Worm (Caenorhabditis elegans): ENCODE results near the gene glb-14.

glb-14 gene

DNA sequence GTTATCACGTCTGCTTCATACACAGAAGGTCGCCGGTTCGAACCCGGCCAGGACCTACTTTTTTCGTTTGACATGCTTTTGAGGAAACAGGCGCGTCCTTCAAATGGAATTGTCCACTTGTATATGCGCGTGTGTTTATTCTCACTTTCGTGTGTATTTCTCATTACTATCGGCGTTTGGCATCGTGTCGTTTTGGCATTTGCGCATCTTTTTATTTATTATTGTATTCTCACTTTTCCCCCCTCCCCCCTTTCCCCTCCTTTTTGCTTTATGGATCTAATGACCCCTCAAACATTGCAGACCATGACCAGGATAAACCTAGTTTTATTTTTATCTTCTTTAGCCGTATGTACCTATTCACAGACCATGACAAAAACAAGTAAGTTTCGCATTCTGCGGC is 27.4 kb downstream of the glb-14 start, which contains the start of gene F21A3.3:
F21A3.3 (plus strand) TSS at position 301 of the 400 bp plus-strand sequence.
- TF ChIP-seq pqm-1 (tag; optimal IDR thresholded peaks at IDR 0.05), result no peak
- TF ChIP-seq pha-4 (tag; optimal IDR thresholded peaks at IDR 0.05), result no peak

DNA sequence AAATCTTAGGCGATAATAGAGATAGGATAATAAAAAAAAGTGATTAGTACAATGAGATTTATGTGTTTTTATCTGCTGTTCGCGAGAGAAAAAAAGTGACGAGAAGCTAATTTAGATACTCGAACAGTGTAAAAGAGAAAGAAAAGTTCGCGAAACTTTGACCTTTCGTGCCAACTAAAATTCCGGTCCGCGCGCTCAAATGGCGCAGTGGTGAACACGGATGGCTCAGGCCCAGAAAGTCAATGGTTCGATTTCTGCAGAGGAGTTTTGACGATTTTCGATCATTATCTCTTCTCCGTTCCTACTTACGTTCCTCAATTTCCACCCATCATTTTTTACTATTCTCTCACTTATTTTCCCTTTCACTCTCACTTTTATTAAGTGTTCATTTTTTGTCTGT is 28.3 kb downstream of the glb-14 start:
- no peak for TF ChIP-seq lin-15B (tag; optimal IDR thresholded peaks at IDR 0.05)
- TF ChIP-seq nhr-11 (tag; optimal IDR thresholded peaks at IDR 0.05), result no peak
- TF ChIP-seq eor-1 (tag; optimal IDR thresholded peaks at IDR 0.05), result no peak
- no peak for TF ChIP-seq nhr-67 (tag; optimal IDR thresholded peaks at IDR 0.05)
- no peak for TF ChIP-seq tbx-2 (tag; optimal IDR thresholded peaks at IDR 0.05)
- TF ChIP-seq ama-1 (optimal IDR thresholded peaks at IDR 0.05), result no peak
- no peak for TF ChIP-seq daf-12 (tag; optimal IDR thresholded peaks at IDR 0.05)
- no peak for TF ChIP-seq nhr-28 (tag; optimal IDR thresholded peaks at IDR 0.05)
- TF ChIP-seq sea-2 (GFP tag; optimal IDR thresholded peaks at IDR 0.05), result no peak
- TF ChIP-seq pqm-1 (tag; optimal IDR thresholded peaks at IDR 0.05), result no peak
- no peak for TF ChIP-seq elt-2 (tag; optimal IDR thresholded peaks at IDR 0.05)
- TF ChIP-seq hmg-11 (tag; optimal IDR thresholded peaks at IDR 0.05), result no peak
- no peak for TF ChIP-seq mml-1 (tag; optimal IDR thresholded peaks at IDR 0.05)
- no peak for TF ChIP-seq zag-1 (tag; optimal IDR thresholded peaks at IDR 0.05)
- TF ChIP-seq ztf-4 (tag; optimal IDR thresholded peaks at IDR 0.05), result no peak
- no peak for TF ChIP-seq aly-2 (tag; optimal IDR thresholded peaks at IDR 0.05)
- no peak for TF ChIP-seq nhr-237 (tag; optimal IDR thresholded peaks at IDR 0.05)
- no peak for TF ChIP-seq skn-1 (tag; optimal IDR thresholded peaks at IDR 0.05)
- no peak for TF ChIP-seq nhr-76 (tag; optimal IDR thresholded peaks at IDR 0.05)

DNA sequence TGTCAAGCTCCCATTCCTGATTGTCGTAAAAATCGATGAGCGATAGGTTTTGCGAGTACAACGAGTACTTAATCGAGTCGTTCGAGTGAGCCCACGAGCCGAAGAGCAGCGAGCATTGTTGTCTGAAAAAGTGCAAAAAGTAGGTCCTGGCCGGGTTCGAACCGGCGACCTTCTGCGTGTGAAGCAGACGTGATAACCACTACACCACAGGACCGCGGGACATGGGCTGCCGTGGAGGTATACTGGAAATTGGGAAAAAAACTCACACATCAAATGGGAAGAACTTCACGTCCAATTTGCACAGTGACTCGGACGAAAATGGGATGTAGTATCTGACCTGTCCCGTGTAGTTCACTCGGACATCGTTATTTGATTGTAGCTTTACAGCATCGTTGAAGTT is 29.4 kb downstream of the glb-14 start:
- TF ChIP-seq pqm-1 (tag; optimal IDR thresholded peaks at IDR 0.05) (peak; percentile 54), elt-2 (tag; optimal IDR thresholded peaks at IDR 0.05) (peak; percentile 36), ztf-4 (tag; optimal IDR thresholded peaks at IDR 0.05) (no peak), nhr-25 (tag; optimal IDR thresholded peaks at IDR 0.05) (no peak)

DNA sequence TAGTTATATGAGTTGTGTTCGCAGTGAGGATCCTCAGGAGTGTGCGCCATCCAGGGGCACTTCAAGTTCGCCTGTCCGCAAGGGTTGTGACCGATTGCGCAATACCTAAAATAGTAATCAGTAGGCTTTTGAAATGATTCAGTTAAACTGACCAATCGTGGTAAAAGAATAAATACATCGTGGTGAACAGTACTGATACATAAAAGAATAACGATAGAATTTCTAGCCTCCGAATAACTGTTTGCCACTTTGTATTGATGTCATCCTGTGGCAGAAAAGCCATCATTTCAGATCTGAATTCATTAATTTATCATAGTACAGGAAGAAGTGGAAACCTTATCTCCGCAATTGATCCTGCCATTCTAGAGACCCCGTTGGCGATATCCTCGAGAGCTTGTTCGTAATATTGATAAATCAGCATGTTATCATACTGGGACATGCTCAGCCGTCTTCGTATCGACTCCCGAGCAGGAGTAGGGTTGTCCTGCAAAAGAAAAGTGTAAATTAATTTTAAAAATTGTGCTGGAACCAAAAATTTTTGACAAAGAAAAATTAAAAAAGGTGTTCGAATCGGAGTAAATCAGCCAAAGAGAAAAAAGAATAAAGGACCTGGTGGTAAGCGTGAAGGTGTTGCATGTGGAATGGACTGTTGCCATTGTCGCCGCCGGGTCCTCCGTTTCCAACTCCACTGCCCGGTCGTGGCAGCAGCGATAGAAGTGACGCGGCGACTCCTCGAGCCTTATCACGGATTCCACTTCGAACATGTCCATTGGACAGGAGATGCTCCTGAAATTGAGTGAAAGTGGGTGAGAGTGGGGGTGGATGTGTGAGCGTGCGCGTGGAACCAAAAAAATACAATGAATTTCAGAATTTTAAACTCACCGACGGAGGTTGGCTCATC is 31.7 kb downstream of the glb-14 start:
- TF ChIP-seq lin-39 (tag; optimal IDR thresholded peaks at IDR 0.05), result no peak
- TF ChIP-seq ceh-28 (tag; optimal IDR thresholded peaks at IDR 0.05), result no peak
- TF ChIP-seq eor-1 (tag; optimal IDR thresholded peaks at IDR 0.05), result no peak
- no peak for TF ChIP-seq ceh-16 (tag; optimal IDR thresholded peaks at IDR 0.05)
- TF ChIP-seq aly-2 (tag; optimal IDR thresholded peaks at IDR 0.05), result no peak
- no peak for TF ChIP-seq elt-1 (tag; optimal IDR thresholded peaks at IDR 0.05)

DNA sequence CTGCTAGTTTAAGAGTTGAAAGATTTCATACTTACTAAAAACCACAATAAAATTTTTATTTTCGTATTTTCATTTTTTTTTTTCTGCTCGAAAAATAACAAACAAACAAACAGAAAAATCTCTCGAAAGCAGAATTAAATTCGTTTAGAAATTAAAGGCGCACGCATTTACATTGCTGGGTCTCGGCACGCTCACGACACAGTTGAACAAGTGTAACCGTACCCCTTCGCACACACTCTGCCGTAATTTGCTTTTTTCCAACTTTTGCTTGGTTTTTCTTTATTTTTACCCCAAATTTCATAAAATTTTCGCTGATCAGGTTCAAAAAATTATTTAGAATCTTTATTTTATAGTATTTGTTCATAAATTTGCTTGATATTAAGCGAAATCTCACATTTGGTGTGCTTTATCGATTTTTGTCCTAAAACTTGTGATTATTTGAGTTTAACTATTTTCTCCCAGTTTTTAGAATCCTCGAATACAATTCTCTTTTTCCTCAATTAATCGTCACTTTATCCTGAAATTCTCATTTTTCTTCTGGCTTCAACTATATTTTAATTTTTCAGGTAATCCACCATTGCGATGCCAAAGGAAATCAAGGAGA is 33.1 kb downstream of the glb-14 start, which contains the start of gene rpl-38:
rpl-38 (plus strand) TSS at position 554 of the 604 bp plus-strand sequence.
- TF ChIP-seq nhr-43 (tag; optimal IDR thresholded peaks at IDR 0.05; ENCODE audit: poor library complexity, severe bottlenecking) (peak; percentile 41), jun-1 (tag; optimal IDR thresholded peaks at IDR 0.05) (peak; percentile 44), fkh-2 (tag; optimal IDR thresholded peaks at IDR 0.05) (no peak), lsy-12 (tag; optimal IDR thresholded peaks at IDR 0.05) (peak; percentile 47), unc-39 (tag; optimal IDR thresholded peaks at IDR 0.05) (no peak), zag-1 (tag; optimal IDR thresholded peaks at IDR 0.05) (no peak), elt-3 (tag; optimal IDR thresholded peaks at IDR 0.05) (no peak), nhr-67 (tag; optimal IDR thresholded peaks at IDR 0.05) (no peak), ceh-28 (tag; optimal IDR thresholded peaks at IDR 0.05) (peak; percentile 48), snpc-4 (tag; optimal IDR thresholded peaks at IDR 0.05) (peak; percentile 81), daf-12 (tag; optimal IDR thresholded peaks at IDR 0.05) (no peak), ztf-4 (tag; optimal IDR thresholded peaks at IDR 0.05) (no peak), nfya-1 (tag; optimal IDR thresholded peaks at IDR 0.05; ENCODE audit: insufficient read depth) (peak; percentile 95), fos-1 (tag; optimal IDR thresholded peaks at IDR 0.05) (no peak), nhr-23 (tag; optimal IDR thresholded peaks at IDR 0.05) (peak; percentile 88), skn-1 (tag; optimal IDR thresholded peaks at IDR 0.05) (peak; percentile 75), fkh-10 (GFP tag; optimal IDR thresholded peaks at IDR 0.05) (peak; percentile 70), lin-39 (tag; optimal IDR thresholded peaks at IDR 0.05) (peak; percentile 94), R02D3.7 (tag; optimal IDR thresholded peaks at IDR 0.05) (peak; percentile 72), pha-4 (tag; optimal IDR thresholded peaks at IDR 0.05) (peak; percentile 95), tbx-2 (tag; optimal IDR thresholded peaks at IDR 0.05) (peak; percentile 30), lin-15B (tag; optimal IDR thresholded peaks at IDR 0.05) (peak; percentile 82), eor-1 (tag; optimal IDR thresholded peaks at IDR 0.05) (no peak), nhr-237 (tag; optimal IDR thresholded peaks at IDR 0.05) (no peak), egl-5 (tag; optimal IDR thresholded peaks at IDR 0.05) (peak; percentile 88), egl-27 (tag; optimal IDR thresholded peaks at IDR 0.05) (peak; percentile 27), hmg-11 (tag; optimal IDR thresholded peaks at IDR 0.05) (peak; percentile 84), nhr-25 (tag; optimal IDR thresholded peaks at IDR 0.05) (peak; percentile 69), elt-2 (tag; optimal IDR thresholded peaks at IDR 0.05) (peak; percentile 59), pqm-1 (tag; optimal IDR thresholded peaks at IDR 0.05) (peak; percentile 74), aly-2 (tag; optimal IDR thresholded peaks at IDR 0.05) (no peak)

Data from whole organism, L3 larva.